Worm (Caenorhabditis elegans): ENCODE results near the gene cct-5.
A peak's percentile ranks its signal among the peaks of the same experiment; 100 is the strongest.

DNA sequence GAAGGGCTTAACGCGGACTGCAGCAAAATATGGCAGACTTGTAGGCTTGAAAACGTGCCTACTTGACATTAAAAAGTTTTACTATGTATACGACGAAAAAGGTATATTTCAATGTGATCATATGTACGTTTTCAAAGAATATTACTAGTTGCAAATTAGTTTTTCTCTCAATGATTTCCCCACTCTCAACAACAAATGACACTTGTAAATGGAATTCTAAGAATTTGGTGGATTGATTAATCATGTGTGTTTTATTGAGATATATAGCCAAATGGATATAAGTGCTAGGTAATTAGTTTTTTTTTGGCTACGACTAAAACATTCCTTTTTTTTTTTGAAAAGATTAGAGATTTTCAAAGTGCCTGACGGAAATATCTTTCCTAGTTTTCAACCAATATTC is 20.6 kb downstream of the cct-5 start:
- TF ChIP-seq ztf-4 (tag; optimal IDR thresholded peaks at IDR 0.05) = no peak
- no peak for TF ChIP-seq ceh-16 (tag; optimal IDR thresholded peaks at IDR 0.05)
- peak; percentile 96 for TF ChIP-seq nhr-11 (tag; optimal IDR thresholded peaks at IDR 0.05)
- TF ChIP-seq nhr-76 (tag; optimal IDR thresholded peaks at IDR 0.05) = no peak
- TF ChIP-seq nhr-237 (tag; optimal IDR thresholded peaks at IDR 0.05) = no peak
- no peak for TF ChIP-seq nhr-12 (tag; optimal IDR thresholded peaks at IDR 0.05)
- TF ChIP-seq ceh-9 (tag; optimal IDR thresholded peaks at IDR 0.05) = no peak
- no peak for TF ChIP-seq elt-1 (tag; optimal IDR thresholded peaks at IDR 0.05)

Measured in whole organism, L3 larva.